Worm (Caenorhabditis elegans) whole organism, young adult: ENCODE data around the gene atln-1.

Experiments used
- B0261.1 ChIP-seq: sonication (generic microtip); optimal IDR thresholded peaks from 2 replicates; lab custom pipeline; 2016; ENCODE audit warnings: mild to moderate bottlenecking, missing genetic modification characterization, moderate library complexity, missing compliant biosample characterization
- D2030.7 ChIP-seq: fragments of 200-800 bp; sonication (Bioruptor generic); IDR thresholded peaks from 2 replicates; pipeline ENCODE4 v1.3.6; 2022; ENCODE audit warnings: missing genetic modification reagents, missing genetic modification characterization, missing compliant biosample characterization
- F10E7.11 ChIP-seq: sonication (generic microtip); optimal IDR thresholded peaks from 2 replicates; lab custom pipeline; 2017; ENCODE audit warnings: mild to moderate bottlenecking, missing genetic modification characterization, moderate library complexity, missing compliant biosample characterization
- F23B12.7 ChIP-seq: sonication (generic microtip); optimal IDR thresholded peaks from 2 replicates; lab custom pipeline; 2017; ENCODE audit warnings: missing genetic modification characterization, mild to moderate bottlenecking, missing compliant biosample characterization, antibody characterized with exemption, moderate library complexity; ENCODE audit not compliant: insufficient read depth
- F39B2.1 ChIP-seq: fragments of 200-800 bp; sonication (Bioruptor generic); IDR thresholded peaks from 2 replicates; pipeline ENCODE4 v1.3.6; 2022; ENCODE audit warnings: missing genetic modification reagents, missing genetic modification characterization, missing compliant biosample characterization
- T26A5.8 ChIP-seq: sonication (generic microtip); optimal IDR thresholded peaks from 2 replicates; lab custom pipeline; 2016; ENCODE audit warnings: missing genetic modification characterization, missing compliant biosample characterization
- Y53G8AR.9 ChIP-seq: fragments of 200-800 bp; sonication (Bioruptor generic); conservative IDR thresholded peaks from 2 replicates; pipeline ENCODE4 v1.3.6; 2022; ENCODE audit warnings: missing genetic modification reagents, missing genetic modification characterization, missing compliant biosample characterization
- Y67H2A.10 ChIP-seq: fragments of 200-800 bp; sonication (Bioruptor generic); conservative IDR thresholded peaks from 2 replicates; pipeline ENCODE4 v1.3.6; 2022; ENCODE audit warnings: missing genetic modification reagents, missing genetic modification characterization, missing compliant biosample characterization
- Y79H2A.3 ChIP-seq: fragments of 200-800 bp; sonication (Bioruptor generic); conservative IDR thresholded peaks from 2 replicates; pipeline ENCODE4 v1.3.6; 2022; ENCODE audit warnings: missing genetic modification reagents, missing genetic modification characterization, missing compliant biosample characterization
- ZK185.1 ChIP-seq: sonication (generic microtip); optimal IDR thresholded peaks from 2 replicates; lab custom pipeline; 2016; ENCODE audit warnings: mild to moderate bottlenecking, missing genetic modification characterization, missing compliant biosample characterization; ENCODE audit not compliant: poor library complexity, severe bottlenecking
- ccch-3 ChIP-seq: fragments of 200-800 bp; sonication (Bioruptor generic); optimal IDR thresholded peaks from 2 replicates; lab custom pipeline; 2018; ENCODE audit warnings: mild to moderate bottlenecking, missing genetic modification characterization, missing compliant biosample characterization
- cebp-1 ChIP-seq, 2 experiments: fragments of 200-800 bp in 1 of 2; sonication (Bioruptor generic) in 1 of 2; sonication (generic microtip) in 1 of 2; IDR thresholded peaks in 1 of 2; optimal IDR thresholded peaks in 1 of 2; 2 replicates each; pipeline versions ENCODE4 v1.3.6 to Lab custom; 2017 to 2022; ENCODE audit warnings: missing compliant biosample characterization in 2 of 2, missing genetic modification characterization in 2 of 2, mild to moderate bottlenecking in 1 of 2, missing genetic modification reagents in 1 of 2, moderate library complexity in 1 of 2
- dpff-1 ChIP-seq: sonication (generic microtip); optimal IDR thresholded peaks from 2 replicates; lab custom pipeline; 2017; ENCODE audit warnings: mild to moderate bottlenecking, missing genetic modification characterization, missing compliant biosample characterization
- egl-44 ChIP-seq: fragments of 200-800 bp; sonication (Bioruptor generic); IDR thresholded peaks from 2 replicates; pipeline ENCODE4 v1.3.6; 2022; ENCODE audit warnings: missing genetic modification reagents, missing genetic modification characterization, missing compliant biosample characterization
- egrh-3 ChIP-seq: fragments of 200-800 bp; sonication (Bioruptor generic); IDR thresholded peaks from 2 replicates; pipeline ENCODE4 v1.3.6; 2022; ENCODE audit warnings: missing genetic modification reagents, missing genetic modification characterization, missing compliant biosample characterization
- ekl-4 ChIP-seq: fragments of 200-800 bp; sonication (Bioruptor generic); IDR thresholded peaks from 2 replicates; pipeline ENCODE4 v1.3.6; 2022; ENCODE audit warnings: missing genetic modification reagents, missing genetic modification characterization, missing compliant biosample characterization
- ets-4 ChIP-seq: fragments of 200-800 bp; sonication (Bioruptor generic); optimal IDR thresholded peaks from 2 replicates; lab custom pipeline; 2018; ENCODE audit warnings: mild to moderate bottlenecking, missing genetic modification characterization, missing compliant biosample characterization
- hlh-12 ChIP-seq: sonication (generic microtip); optimal IDR thresholded peaks from 2 replicates; lab custom pipeline; 2016; ENCODE audit warnings: missing genetic modification characterization, missing compliant biosample characterization
- hmg-20 ChIP-seq: fragments of 200-800 bp; sonication (Bioruptor generic); IDR thresholded peaks from 2 replicates; pipeline ENCODE4 v1.3.6; 2022; ENCODE audit warnings: missing genetic modification reagents, missing genetic modification characterization, missing compliant biosample characterization
- hrde-1 ChIP-seq: sonication (generic microtip); optimal IDR thresholded peaks from 2 replicates; lab custom pipeline; 2016; ENCODE audit warnings: missing genetic modification characterization, mild to moderate bottlenecking, missing compliant biosample characterization, moderate library complexity, missing genotype, missing genetic modification reagents, borderline replicate concordance
- hsf-1 ChIP-seq: fragments of 200-800 bp; sonication (Bioruptor generic); IDR thresholded peaks from 2 replicates; pipeline ENCODE4 v1.3.6; 2022; ENCODE audit warnings: missing genetic modification reagents, missing genetic modification characterization, missing compliant biosample characterization
- lag-1 ChIP-seq: fragments of 200-800 bp; sonication (Bioruptor generic); IDR thresholded peaks from 2 replicates; pipeline ENCODE4 v1.3.6; 2022; ENCODE audit warnings: missing genetic modification reagents, missing genetic modification characterization, missing compliant biosample characterization
- let-526 ChIP-seq: fragments of 200-800 bp; sonication (Bioruptor generic); IDR thresholded peaks from 2 replicates; pipeline ENCODE4 v1.3.6; 2022; ENCODE audit warnings: missing genetic modification reagents, missing genetic modification characterization, missing compliant biosample characterization
- lin-26 ChIP-seq: fragments of 200-800 bp; sonication (Bioruptor generic); IDR thresholded peaks from 2 replicates; pipeline ENCODE4 v1.3.6; 2022; ENCODE audit warnings: missing genetic modification reagents, missing genetic modification characterization, missing compliant biosample characterization
- lin-35 ChIP-seq, 3 experiments: fragments of 150-350 bp in 2 of 3; sonication (generic microtip) in 1 of 3; optimal IDR thresholded peaks; 2 replicates each; lab custom pipeline; 2014 to 2018; ENCODE audit warnings: missing biosample characterization in 3 of 3, missing genetic modification characterization in 3 of 3, missing genetic modification reagents in 3 of 3
- lin-54 ChIP-seq: fragments of 200-800 bp; sonication (Bioruptor generic); optimal IDR thresholded peaks from 2 replicates; lab custom pipeline; 2018; ENCODE audit warnings: mild to moderate bottlenecking, missing genetic modification characterization, missing compliant biosample characterization
- lir-1 ChIP-seq: fragments of 200-800 bp; sonication (Bioruptor generic); conservative IDR thresholded peaks from 2 replicates; pipeline ENCODE4 v1.3.6; 2022; ENCODE audit warnings: missing genetic modification reagents, missing genetic modification characterization, missing compliant biosample characterization
- madf-10 ChIP-seq: sonication (generic microtip); optimal IDR thresholded peaks from 2 replicates; lab custom pipeline; 2016; ENCODE audit warnings: mild to moderate bottlenecking, missing genetic modification characterization, missing compliant biosample characterization
- madf-3 ChIP-seq: fragments of 200-800 bp; sonication (Bioruptor generic); IDR thresholded peaks from 2 replicates; pipeline ENCODE4 v1.3.6; 2022; ENCODE audit warnings: missing genetic modification reagents, missing genetic modification characterization, missing compliant biosample characterization
- nfya-1 ChIP-seq: sonication (generic microtip); optimal IDR thresholded peaks from 2 replicates; lab custom pipeline; 2017; ENCODE audit warnings: antibody characterized with exemption, missing compliant biosample characterization, missing genetic modification characterization, borderline replicate concordance; ENCODE audit not compliant: insufficient read depth
- nhr-179 ChIP-seq: sonication (generic microtip); optimal IDR thresholded peaks from 2 replicates; lab custom pipeline; 2016; ENCODE audit warnings: mild to moderate bottlenecking, missing genetic modification characterization, missing compliant biosample characterization
- nhr-90 ChIP-seq: sonication (generic microtip); optimal IDR thresholded peaks from 2 replicates; lab custom pipeline; 2016; ENCODE audit warnings: missing genotype, mild to moderate bottlenecking, missing genetic modification characterization, missing compliant biosample characterization
- pbrm-1 ChIP-seq: fragments of 200-800 bp; sonication (Bioruptor generic); IDR thresholded peaks from 2 replicates; pipeline ENCODE4 v1.3.6; 2022; ENCODE audit warnings: missing genetic modification reagents, missing genetic modification characterization, missing compliant biosample characterization
- sea-2 ChIP-seq: fragments of 200-800 bp; sonication (Bioruptor generic); IDR thresholded peaks from 2 replicates; pipeline ENCODE4 v1.3.6; 2022; ENCODE audit warnings: missing genetic modification characterization, missing compliant biosample characterization
- snpc-1.1 ChIP-seq: sonication (generic microtip); optimal IDR thresholded peaks from 2 replicates; lab custom pipeline; 2017; ENCODE audit warnings: missing genetic modification characterization, mild to moderate bottlenecking, missing compliant biosample characterization, antibody characterized with exemption, moderate library complexity, missing genotype, missing genetic modification reagents; ENCODE audit not compliant: insufficient read depth
- snpc-1.3 ChIP-seq: sonication (generic microtip); optimal IDR thresholded peaks from 2 replicates; lab custom pipeline; 2017; ENCODE audit warnings: missing genetic modification characterization, mild to moderate bottlenecking, missing compliant biosample characterization, antibody characterized with exemption, moderate library complexity, missing genotype, missing genetic modification reagents; ENCODE audit not compliant: insufficient read depth
- snpc-4 ChIP-seq, 5 experiments: fragments of 150-350 bp in 1 of 5; sonication (generic microtip) in 4 of 5; optimal IDR thresholded peaks; 2 replicates each; lab custom pipeline; 2014 to 2018; ENCODE audit warnings: missing genetic modification characterization in 5 of 5, missing biosample characterization in 3 of 5, antibody characterized with exemption in 2 of 5, mild to moderate bottlenecking in 2 of 5, missing compliant biosample characterization in 2 of 5, missing genotype in 2 of 5, moderate library complexity in 2 of 5, missing genetic modification reagents in 1 of 5
- tbp1 ChIP-seq: fragments of 200-800 bp; sonication (Bioruptor generic); optimal IDR thresholded peaks from 2 replicates; lab custom pipeline; 2018; ENCODE audit warnings: mild to moderate bottlenecking, missing genetic modification characterization, missing compliant biosample characterization
- unc-130 ChIP-seq: sonication (generic microtip); optimal IDR thresholded peaks from 2 replicates; lab custom pipeline; 2016; ENCODE audit warnings: missing genetic modification reagents, missing genetic modification characterization, missing compliant biosample characterization
- unc-62 ChIP-seq: fragments of 150-350 bp; optimal IDR thresholded peaks from 2 replicates; lab custom pipeline; 2014; ENCODE audit warnings: missing biosample characterization, missing genetic modification reagents, missing genetic modification characterization
- ztf-18 ChIP-seq: sonication (generic microtip); optimal IDR thresholded peaks from 2 replicates; lab custom pipeline; 2016; ENCODE audit warnings: missing genotype, mild to moderate bottlenecking, missing genetic modification characterization, missing compliant biosample characterization
- ztf-25 ChIP-seq: fragments of 200-800 bp; sonication (Bioruptor generic); IDR thresholded peaks from 2 replicates; pipeline ENCODE4 v1.3.6; 2022; ENCODE audit warnings: missing genetic modification reagents, missing genetic modification characterization, missing compliant biosample characterization

Gene atln-1

DNA sequence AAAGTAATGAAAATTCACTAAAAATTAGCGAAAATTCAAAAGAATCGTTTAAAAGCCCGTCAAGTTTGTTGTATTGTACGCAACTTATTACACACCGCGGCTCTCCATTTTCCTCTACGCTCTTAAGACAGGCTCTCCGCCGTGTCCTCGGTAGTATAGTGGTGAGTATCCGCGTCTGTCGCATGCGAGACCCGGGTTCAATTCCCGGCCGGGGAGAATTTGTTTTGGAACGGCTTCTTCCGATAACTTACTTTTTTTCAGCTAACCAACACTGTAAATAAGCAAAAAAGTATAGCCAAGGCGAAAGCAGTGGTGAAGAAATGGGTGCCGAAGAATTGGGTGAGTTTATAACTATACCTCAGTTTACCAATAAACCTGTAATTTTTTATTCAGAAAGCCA lies 13.7 kb downstream of the atln-1 start (continued):
- peak; percentile 41 for TF ChIP-seq snpc-4 (GFP tag; optimal IDR thresholded peaks at IDR 0.05; lab: Kevin White, UChicago)
- TF ChIP-seq snpc-4 (tag; optimal IDR thresholded peaks at IDR 0.05; lab: Kevin White, UChicago), result peak in 1 of 4 experiments; percentile 39
- peak; percentile 85 for TF ChIP-seq B0261.1 (tag; lab: Kevin White, UChicago)
- peak; percentile 87 for TF ChIP-seq ztf-25
- TF ChIP-seq F39B2.1, result no peak
- peak; percentile 29; the same call in 1 of the 2 replicates for TF ChIP-seq lir-1 (GFP tag; lab: Robert Waterston, UW)
- 0 out of 2 replicates have a peak, but pooled peaks have one; percentile 54 for TF ChIP-seq madf-3
- peak; percentile 25 for TF ChIP-seq snpc-1.3 (tag; lab: Kevin White, UChicago)
- peak; percentile 61 for TF ChIP-seq ztf-18
- TF ChIP-seq nfya-1 (tag; lab: Kevin White, UChicago), result no peak
- TF ChIP-seq lin-35 (GFP tag; optimal IDR thresholded peaks at IDR 0.05; lab: Kevin White, UChicago), result peak in 1 of 3 experiments; percentile 32
- 0 out of 2 replicates have a peak, but pooled peaks have one; percentile 39 for TF ChIP-seq pbrm-1
- no peak for TF ChIP-seq Y53G8AR.9 (GFP tag; lab: Robert Waterston, UW)
- TF ChIP-seq egrh-3, result no peak
- no peak for TF ChIP-seq nhr-179 (tag; lab: Kevin White, UChicago)
- peak; percentile 63 for TF ChIP-seq nhr-90 (tag; lab: Kevin White, UChicago)
- no peak for TF ChIP-seq let-526 (GFP tag; lab: Robert Waterston, UW)
- peak; percentile 53 for TF ChIP-seq lin-54 (GFP tag; lab: Kevin White, UChicago)
- 0 out of 2 replicates have a peak, but pooled peaks have one; percentile 32 for TF ChIP-seq egl-44 (GFP tag; lab: Robert Waterston, UW)
- no peak for TF ChIP-seq Y67H2A.10 (GFP tag; lab: Robert Waterston, UW)
- TF ChIP-seq, all 124 proteins: peak for 38

ce11 chrIV:2803652-2804051 lies 15.2 kb downstream of the atln-1 start, which contains the start of gene Y54G2A.32:
Gene Y54G2A.32, plus strand, starts transcription at chrIV:2803952.
- TF ChIP-seq Y79H2A.3 (GFP tag; lab: Robert Waterston, UW) (no peak), sea-2 (GFP tag; lab: Robert Waterston, UW) (no peak), Y67H2A.10 (GFP tag; lab: Robert Waterston, UW) (no peak), ZK185.1 (no peak), T26A5.8 (no peak), F23B12.7 (tag; lab: Kevin White, UChicago) (no peak)

DNA sequence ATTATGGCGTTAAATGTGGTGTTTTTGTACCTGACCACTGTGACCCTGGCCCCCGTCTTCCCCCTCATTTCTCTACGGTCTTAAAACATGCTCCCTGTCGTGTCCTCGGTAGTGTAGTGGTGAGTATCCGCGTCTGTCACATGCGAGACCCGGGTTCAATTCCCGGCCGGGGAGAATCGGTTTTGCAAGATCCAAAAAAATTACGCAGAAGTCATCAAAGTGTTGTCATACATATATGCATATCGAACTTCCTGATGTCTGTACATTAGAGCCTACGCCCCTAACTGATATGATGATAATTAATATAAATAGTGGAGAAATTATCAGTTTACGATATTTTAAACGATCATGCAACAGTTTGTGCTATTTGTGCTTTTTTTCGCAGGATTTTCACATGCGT lies 17.0 kb downstream of the atln-1 start, which contains the start of gene Y54G2A.45:
Gene Y54G2A.45 (plus strand): TSS at position 333 of the 400 bp plus-strand sequence.
- TF ChIP-seq ekl-4 (GFP tag; lab: Robert Waterston, UW) (peak; percentile 68; the same call in 1 of the 2 replicates), F10E7.11 (tag; lab: Kevin White, UChicago) (no peak), ccch-3 (GFP tag; lab: Kevin White, UChicago) (no peak), snpc-1.1 (tag; lab: Kevin White, UChicago) (peak; percentile 47), unc-62 (no peak), tbp1 (GFP tag; lab: Kevin White, UChicago) (peak; percentile 94), D2030.7 (GFP tag; lab: Robert Waterston, UW) (peak; percentile 74), lin-26 (GFP tag; lab: Robert Waterston, UW) (peak; percentile 92), dpff-1 (tag; lab: Kevin White, UChicago) (no peak), pbrm-1 (peak; percentile 76), B0261.1 (tag; lab: Kevin White, UChicago) (peak; percentile 92), lir-1 (GFP tag; lab: Robert Waterston, UW) (0 out of 2 replicates have a peak, but pooled peaks have one; percentile 15), hlh-12 (tag; lab: Kevin White, UChicago) (peak; percentile 20), lag-1 (GFP tag; lab: Robert Waterston, UW) (no peak), hsf-1 (GFP tag; lab: Robert Waterston, UW) (peak; percentile 63; the same call in 1 of the 2 replicates), madf-10 (peak; percentile 86), ets-4 (GFP tag; lab: Kevin White, UChicago) (peak; percentile 48), hmg-20 (GFP tag; lab: Robert Waterston, UW) (no peak), nfya-1 (tag; lab: Kevin White, UChicago) (no peak), cebp-1 (GFP tag; IDR thresholded peaks at IDR 0.05; lab: Robert Waterston, UW) (no peak), cebp-1 (tag; optimal IDR thresholded peaks at IDR 0.05; lab: Kevin White, UChicago) (peak; percentile 74), ZK185.1 (peak; percentile 83), unc-130 (GFP tag; lab: Kevin White, UChicago) (peak; percentile 57), hrde-1 (peak; percentile 87)
